Worm (Caenorhabditis elegans) whole organism, L4/young adult: ENCODE measurements around the gene srab-26.

ENCODE experiments used
- W03F9.2 ChIP-seq: fragments of 150-350 bp; optimal IDR thresholded peaks from 2 replicates; lab custom pipeline; 2014; ENCODE audit warnings: missing biosample characterization, missing genetic modification characterization
- dao-5 ChIP-seq: sonication (generic microtip); optimal IDR thresholded peaks from 2 replicates; lab custom pipeline; 2016; ENCODE audit warnings: missing genotype, missing genetic modification characterization, moderate library complexity, missing compliant biosample characterization
- him-1 ChIP-seq: sonication (generic microtip); optimal IDR thresholded peaks from 2 replicates; lab custom pipeline; 2016; ENCODE audit warnings: missing genotype, missing genetic modification reagents, missing genetic modification characterization, missing compliant biosample characterization

The srab-26 gene

DNA sequence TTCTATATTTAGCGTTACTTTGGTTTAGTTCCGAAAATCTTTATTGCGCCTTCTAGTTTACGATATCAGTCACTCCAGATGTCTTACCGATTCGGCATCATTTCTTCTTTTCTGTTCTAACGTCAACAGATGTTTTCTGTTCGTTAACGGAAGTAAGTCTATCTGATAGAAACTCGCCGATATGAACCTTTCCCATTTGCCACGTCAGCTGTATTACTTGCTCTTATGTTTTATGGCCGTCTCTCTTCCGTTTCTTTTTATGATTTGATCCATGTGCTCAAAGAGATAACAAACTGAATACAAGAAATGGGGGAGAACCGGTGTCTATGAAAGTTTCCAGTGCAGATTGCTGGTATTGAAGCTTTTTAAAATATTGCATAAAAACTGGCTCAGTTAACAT lies at the start of gene srab-26:
Gene srab-26 (minus strand): TSS at position 101 of the 400 bp plus-strand sequence.
- TF ChIP-seq W03F9.2 (tag; lab: Kevin White, UChicago), result no peak
- TF ChIP-seq him-1 (tag; lab: Kevin White, UChicago), result no peak
- TF ChIP-seq dao-5, result no peak

DNA sequence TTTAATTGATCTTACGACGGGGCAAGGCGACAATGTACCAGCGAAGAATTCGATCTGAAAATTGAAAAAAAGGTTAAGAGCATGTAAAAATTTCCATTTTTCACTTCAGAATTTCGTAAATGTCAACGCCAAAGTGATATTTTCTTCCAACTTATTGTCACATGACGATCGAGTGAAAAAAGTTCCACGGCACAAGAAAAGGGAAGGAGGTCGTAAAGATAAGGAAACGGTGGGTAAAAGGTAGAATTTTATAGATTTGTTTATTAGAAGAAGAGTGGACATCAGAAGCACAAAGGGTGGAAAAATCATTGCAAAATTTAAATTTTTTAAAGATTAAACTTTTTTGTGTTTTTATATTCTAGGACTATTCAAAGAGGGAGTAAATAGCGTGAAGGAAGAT lies 48.6 kb upstream of the srab-26 start:
- no peak for TF ChIP-seq him-1 (tag; lab: Kevin White, UChicago)
- TF ChIP-seq W03F9.2 (tag; lab: Kevin White, UChicago), result no peak
- no peak for TF ChIP-seq dao-5

DNA sequence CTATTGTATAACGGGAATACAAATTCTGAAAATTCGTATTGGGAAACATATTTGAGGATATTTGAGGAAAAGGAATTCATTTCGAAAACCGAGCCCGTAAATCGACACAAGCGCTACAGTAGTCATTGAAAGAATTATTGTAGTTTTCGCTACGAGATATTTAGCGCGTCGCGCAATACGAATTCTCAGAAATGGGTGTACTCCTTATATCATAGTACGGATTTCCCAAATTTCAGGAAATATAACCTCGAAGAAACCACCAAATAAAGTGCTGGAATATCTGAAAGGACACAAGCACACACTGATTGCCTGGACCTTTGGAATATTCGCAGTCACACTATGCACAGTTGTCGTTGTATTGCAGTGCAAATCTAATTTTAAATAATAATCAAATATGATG lies 48.1 kb upstream of the srab-26 start:
- TF ChIP-seq him-1 (tag; lab: Kevin White, UChicago), result no peak
- TF ChIP-seq dao-5, result no peak
- TF ChIP-seq W03F9.2 (tag; lab: Kevin White, UChicago), result no peak

DNA sequence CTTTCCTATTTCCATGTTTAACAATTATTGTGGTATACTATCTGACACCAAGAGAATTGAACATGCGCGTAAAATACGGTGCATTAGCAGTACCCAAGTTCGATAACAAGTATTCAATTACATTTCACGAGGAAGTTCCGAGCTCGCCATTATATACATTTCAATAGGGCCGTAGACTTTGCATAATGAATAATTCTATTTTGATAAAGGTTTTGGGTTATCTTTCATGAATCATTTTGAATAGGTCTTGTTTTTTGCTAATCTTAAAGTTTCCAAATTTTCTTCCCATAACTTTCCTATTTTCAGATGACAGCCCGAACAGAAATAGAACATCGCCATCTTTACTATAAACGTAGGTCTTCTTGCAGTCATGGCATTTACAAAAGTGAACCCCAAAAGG lies 46.9 kb upstream of the srab-26 start, which contains the start of gene C50H2.13:
Gene C50H2.13 (plus strand): TSS at position 301 of the 400 bp plus-strand sequence.
- no peak for TF ChIP-seq W03F9.2 (tag; lab: Kevin White, UChicago)
- TF ChIP-seq him-1 (tag; lab: Kevin White, UChicago), result no peak
- no peak for TF ChIP-seq dao-5

DNA sequence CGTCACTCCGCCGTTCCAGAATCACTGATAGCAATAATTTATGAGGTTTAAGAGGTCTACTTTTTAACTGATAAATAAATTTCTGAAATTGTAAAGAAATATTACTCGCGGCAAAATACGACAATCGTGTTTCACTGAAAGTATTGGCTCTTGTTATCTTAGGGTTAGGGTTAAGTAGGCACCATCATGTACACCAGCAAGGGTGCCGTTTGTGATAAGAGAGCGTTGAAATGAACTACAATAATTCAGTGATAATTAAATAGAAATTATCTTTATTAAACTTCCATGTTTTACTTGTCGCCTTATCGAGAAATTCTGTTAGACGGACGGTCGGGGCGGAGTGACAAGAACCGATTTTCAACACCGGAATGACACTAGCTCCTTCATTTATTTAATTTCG lies 46.3 kb upstream of the srab-26 start:
- TF ChIP-seq W03F9.2 (tag; lab: Kevin White, UChicago) (no peak), him-1 (tag; lab: Kevin White, UChicago) (no peak), dao-5 (no peak)

DNA sequence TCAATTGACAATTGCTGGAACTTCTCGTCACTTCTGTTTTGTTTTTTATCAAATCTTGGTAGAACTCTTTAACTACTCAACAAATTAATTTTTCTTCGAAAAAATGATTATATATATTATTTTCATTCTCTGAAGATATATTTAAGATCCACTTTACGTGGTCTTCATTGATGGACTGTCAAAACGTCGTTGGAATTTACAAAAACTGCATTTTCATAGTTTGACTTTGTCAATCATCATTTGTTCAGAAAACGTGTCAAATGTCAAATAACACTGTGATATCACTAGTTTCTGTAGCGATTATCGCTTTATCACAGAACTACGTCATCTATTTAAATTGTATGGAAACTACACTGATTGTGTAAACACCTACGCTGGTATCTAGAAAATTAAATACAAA lies 45.1 kb upstream of the srab-26 start:
- no peak for TF ChIP-seq dao-5
- no peak for TF ChIP-seq him-1 (tag; lab: Kevin White, UChicago)

DNA sequence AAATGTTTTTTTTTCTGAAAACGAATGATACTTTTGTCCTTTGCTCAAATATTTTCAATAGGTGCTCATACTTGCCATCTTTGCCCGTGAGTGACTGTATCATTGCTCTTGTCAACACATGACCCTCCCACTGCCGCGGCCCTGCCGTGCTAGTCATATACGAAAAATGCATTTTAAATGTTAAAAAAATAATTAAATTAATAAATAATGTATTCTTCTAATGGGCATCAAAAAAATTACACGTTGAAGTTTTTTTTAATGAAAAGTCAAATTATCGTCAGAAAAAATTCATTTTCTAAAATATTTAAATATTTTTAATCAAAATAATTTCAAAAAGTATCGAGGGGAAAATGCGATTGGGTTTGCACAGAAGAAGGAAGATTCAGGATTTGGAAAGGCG lies 43.2 kb upstream of the srab-26 start, which contains the start of gene C50H2.7:
Gene C50H2.7 (plus strand): TSS at position 301 of the 400 bp plus-strand sequence.
- no peak for TF ChIP-seq him-1 (tag; lab: Kevin White, UChicago)

DNA sequence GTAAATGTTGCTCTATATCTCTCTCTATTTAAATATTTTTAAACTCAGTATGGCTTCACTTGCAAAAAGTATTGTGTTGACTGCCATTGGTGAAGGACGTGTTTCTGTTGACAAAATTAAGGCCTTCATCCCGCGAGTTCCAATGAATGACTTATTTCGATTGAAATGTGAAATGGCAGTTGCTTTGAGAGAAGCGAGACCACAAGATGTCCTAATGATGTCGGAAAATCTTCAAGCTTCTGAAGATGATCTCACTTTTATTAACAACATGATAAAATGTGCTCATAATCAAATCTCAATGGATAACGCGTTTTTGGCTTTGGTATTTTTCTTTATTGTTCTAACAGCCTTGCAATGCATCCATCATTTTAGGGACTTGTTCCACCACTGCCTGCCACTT lies 42.0 kb upstream of the srab-26 start, which contains the start of gene ceh-75:
Gene ceh-75 (plus strand): TSS at position 50 of the 400 bp plus-strand sequence.
- TF ChIP-seq him-1 (tag; lab: Kevin White, UChicago), result no peak
- TF ChIP-seq W03F9.2 (tag; lab: Kevin White, UChicago), result no peak
- no peak for TF ChIP-seq dao-5

DNA sequence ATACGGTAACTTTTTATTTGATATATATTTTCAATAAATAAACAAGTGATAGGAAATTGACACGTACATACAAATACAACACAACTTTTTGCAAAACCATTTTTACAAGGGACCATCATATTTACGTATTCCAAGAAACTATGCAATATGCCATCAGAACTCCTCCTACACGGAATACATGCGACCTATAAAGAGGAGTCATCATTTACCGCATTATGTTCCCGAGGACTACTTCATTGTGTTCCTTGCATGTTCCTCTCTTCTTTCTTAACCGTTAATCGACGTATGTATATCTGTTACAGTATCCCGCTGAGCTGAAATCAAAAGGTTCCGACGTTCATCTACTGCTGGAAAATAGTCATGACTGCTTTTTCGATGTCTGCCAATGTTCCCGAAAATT lies 39.1 kb upstream of the srab-26 start, which contains the start of gene C50H2.5:
Gene C50H2.5 (plus strand): TSS at position 301 of the 400 bp plus-strand sequence.
- TF ChIP-seq W03F9.2 (tag; lab: Kevin White, UChicago), result no peak

DNA sequence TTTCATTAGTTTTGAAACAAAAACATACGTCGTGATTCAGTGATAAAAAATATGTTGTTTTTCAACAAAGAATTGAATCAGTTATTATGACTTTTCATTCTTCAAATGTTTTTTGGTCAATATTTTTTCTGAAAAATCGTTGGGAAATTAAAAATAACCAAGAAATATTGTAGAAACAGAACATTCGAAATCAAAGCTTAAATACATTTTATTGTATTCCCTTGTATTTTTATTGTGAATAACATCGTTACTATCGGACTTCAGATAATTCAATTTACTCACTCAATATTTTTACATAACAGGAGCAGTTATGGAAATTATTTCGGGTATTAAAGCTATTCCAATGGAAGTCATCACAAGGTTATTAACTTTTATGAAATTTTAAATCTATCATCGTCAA lies 37.4 kb upstream of the srab-26 start, which contains the start of gene C50H2.4:
Gene C50H2.4 (plus strand): TSS at position 301 of the 400 bp plus-strand sequence.
- TF ChIP-seq him-1 (tag; lab: Kevin White, UChicago) (no peak), W03F9.2 (tag; lab: Kevin White, UChicago) (no peak), dao-5 (no peak)

DNA sequence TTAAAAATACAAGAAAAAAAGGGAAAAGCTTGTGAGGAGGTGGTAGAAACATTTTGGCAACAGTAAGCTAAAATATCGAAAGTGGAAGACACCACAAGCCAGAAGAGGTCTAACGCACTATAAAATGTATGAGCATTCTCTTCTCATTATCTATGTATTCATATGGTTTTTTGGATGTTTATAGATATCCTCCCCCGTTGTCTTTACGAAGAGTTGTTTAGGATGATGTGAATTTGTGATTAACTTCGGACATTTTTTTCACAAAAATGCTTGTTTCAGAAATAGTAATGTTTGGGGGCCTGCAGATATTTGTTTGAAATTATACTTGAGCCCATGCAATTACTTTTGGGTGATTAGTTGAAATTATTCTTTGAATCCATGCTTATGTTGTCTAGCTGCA lies 35.7 kb upstream of the srab-26 start, which contains the start of gene mec-9:
Gene mec-9 (minus strand): TSS at position 101 of the 400 bp plus-strand sequence.
- TF ChIP-seq him-1 (tag; lab: Kevin White, UChicago), result no peak
- TF ChIP-seq W03F9.2 (tag; lab: Kevin White, UChicago), result no peak
- no peak for TF ChIP-seq dao-5

DNA sequence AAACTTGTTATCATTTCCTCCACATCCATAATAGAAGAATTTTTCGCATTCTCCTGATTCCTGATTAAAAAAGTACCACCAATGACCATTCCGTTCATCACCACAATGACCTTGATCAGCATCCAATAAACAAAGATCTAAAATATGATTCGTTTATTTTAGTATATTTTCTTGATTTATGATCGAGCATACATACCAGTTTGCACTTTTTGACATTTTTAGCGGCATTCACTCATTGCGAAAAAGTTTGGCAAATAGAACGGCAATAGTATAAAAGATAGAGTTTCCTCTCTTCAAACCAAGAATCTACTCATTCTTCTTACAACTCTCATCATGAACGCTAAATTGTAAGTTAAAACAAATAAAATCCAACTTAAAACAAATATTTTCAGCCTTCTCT lies 34.6 kb upstream of the srab-26 start, which contains the start of gene fipr-10:
Gene fipr-10 (plus strand): TSS at position 301 of the 400 bp plus-strand sequence.
- TF ChIP-seq him-1 (tag; lab: Kevin White, UChicago) (no peak), dao-5 (no peak), W03F9.2 (tag; lab: Kevin White, UChicago) (no peak)

DNA sequence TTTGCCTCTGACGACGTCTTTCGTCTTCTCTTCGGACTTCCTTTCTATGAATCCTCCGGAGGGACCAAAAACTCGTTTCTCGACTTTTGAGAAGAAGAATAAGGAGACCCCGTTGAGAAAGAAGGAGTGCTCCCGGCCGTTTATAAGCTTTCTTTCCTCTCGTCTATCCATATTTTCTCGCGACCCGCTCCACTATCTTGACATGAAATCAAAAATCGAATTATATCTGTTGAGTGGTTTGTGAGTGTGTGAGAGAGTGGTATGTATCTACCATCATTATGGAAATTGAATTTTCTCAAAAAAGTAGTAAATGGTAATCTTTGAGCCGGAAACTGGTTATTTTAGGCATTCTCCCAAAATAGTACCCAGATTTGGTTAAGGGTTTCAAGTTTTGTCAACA lies 31.9 kb upstream of the srab-26 start:
- TF ChIP-seq W03F9.2 (tag; lab: Kevin White, UChicago), result no peak

DNA sequence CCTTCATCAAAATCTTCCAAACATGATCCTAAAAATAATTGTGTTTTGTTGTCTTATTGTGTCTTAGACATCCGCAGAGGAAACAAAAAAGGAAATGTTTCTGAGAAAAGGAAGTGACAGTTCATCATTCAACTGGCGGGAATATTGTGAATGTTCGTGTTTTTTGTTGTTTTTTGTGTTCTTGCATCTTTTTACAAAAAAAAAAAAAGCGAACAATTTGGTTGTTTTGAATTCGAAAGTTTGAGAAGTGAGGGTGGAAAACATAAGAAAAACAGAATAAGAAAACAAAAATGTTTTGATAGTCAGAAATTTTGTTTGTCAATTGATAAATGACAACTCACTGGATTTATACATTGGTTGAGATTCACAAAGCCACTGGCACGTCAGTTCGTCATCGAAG lies 30.3 kb upstream of the srab-26 start:
- no peak for TF ChIP-seq dao-5
- TF ChIP-seq him-1 (tag; lab: Kevin White, UChicago), result no peak
- TF ChIP-seq W03F9.2 (tag; lab: Kevin White, UChicago), result no peak

DNA sequence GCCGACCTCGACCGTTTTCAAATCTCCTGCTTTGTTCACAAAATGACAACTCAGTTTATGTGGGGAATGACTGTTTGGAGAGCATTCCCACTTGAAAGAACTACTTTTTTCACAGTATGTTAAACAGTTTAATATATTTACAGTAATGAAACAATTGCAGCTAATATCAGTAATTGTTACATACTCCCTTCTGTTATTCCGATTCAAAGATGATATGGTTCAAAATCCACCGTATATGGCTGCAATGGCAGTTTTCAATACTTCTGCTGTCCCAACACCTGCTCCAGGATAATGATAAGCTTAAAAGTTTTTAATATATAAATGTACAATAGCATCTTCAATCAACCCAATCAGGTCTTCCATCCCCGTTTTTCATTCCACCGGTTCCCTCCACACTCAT lies 27.9 kb upstream of the srab-26 start:
- no peak for TF ChIP-seq W03F9.2 (tag; lab: Kevin White, UChicago)
- TF ChIP-seq him-1 (tag; lab: Kevin White, UChicago), result no peak
- no peak for TF ChIP-seq dao-5
